Worm (Caenorhabditis elegans): ENCODE measurements around the gene Y53G8AR.5.

- TF ChIP-seq ztf-11 (tag; optimal IDR thresholded peaks at IDR 0.05) (no peak), elt-2 (tag; optimal IDR thresholded peaks at IDR 0.05) (no peak), ceh-82 (tag; optimal IDR thresholded peaks at IDR 0.05) (no peak), tbx-2 (tag; optimal IDR thresholded peaks at IDR 0.05) (no peak), snpc-4 (tag; optimal IDR thresholded peaks at IDR 0.05) (no peak), unc-62 (GFP tag; optimal IDR thresholded peaks at IDR 0.05) (no peak), skn-1 (tag; optimal IDR thresholded peaks at IDR 0.05) (no peak), nhr-76 (tag; optimal IDR thresholded peaks at IDR 0.05) (no peak), alr-1 (tag; optimal IDR thresholded peaks at IDR 0.05; ENCODE audit: borderline replicate concordance) (no peak)
Measured at ce11 chrIII:3255575-3255974, 41.7 kb upstream of the Y53G8AR.5 start, which contains the start of gene Y53G8AM.4.
